Fruit fly (Drosophila melanogaster) whole organism, embryonic: ENCODE measurements around the gene CG14352.
A peak's percentile ranks its signal among the peaks of the same experiment; 100 is the strongest.

Experiments
- Adf1 ChIP-seq: fragments of 200-800 bp; sonication (Bioruptor generic); IDR thresholded peaks from 2 replicates; pipeline ENCODE4 v1.3.6; 2022; ENCODE audit warnings: missing biosample characterization, missing genetic modification characterization
- Bdp1 ChIP-seq: fragments of 200-800 bp; sonication (Bioruptor generic); optimal IDR thresholded peaks from 3 replicates; lab custom pipeline; 2016; ENCODE audit warnings: missing biosample characterization, missing genetic modification characterization
- CG10543 ChIP-seq: fragments of 200-800 bp; sonication (Bioruptor generic); optimal IDR thresholded peaks from 3 replicates; lab custom pipeline; 2017; ENCODE audit warnings: missing biosample characterization, mild to moderate bottlenecking, missing genetic modification characterization, moderate library complexity
- CG11456 ChIP-seq: fragments of 200-800 bp; sonication (Bioruptor generic); IDR thresholded peaks from 3 replicates; pipeline ENCODE4 v1.3.6; 2022; ENCODE audit warnings: missing biosample characterization, missing genetic modification characterization
- CG11696 ChIP-seq: fragments of 200-800 bp; sonication (Bioruptor generic); IDR thresholded peaks from 2 replicates; pipeline ENCODE4 v1.3.6; 2022; ENCODE audit warnings: missing biosample characterization, missing genetic modification characterization
- CG12219 ChIP-seq: fragments of 200-800 bp; sonication (Bioruptor generic); optimal IDR thresholded peaks from 3 replicates; lab custom pipeline; 2018; ENCODE audit warnings: missing biosample characterization, mild to moderate bottlenecking, missing genetic modification characterization
- CG13296 ChIP-seq: fragments of 200-800 bp; sonication (Bioruptor generic); optimal IDR thresholded peaks from 3 replicates; lab custom pipeline; 2018; ENCODE audit warnings: missing biosample characterization, mild to moderate bottlenecking, missing genetic modification characterization
- CG13624 ChIP-seq: fragments of 200-800 bp; sonication (Bioruptor generic); optimal IDR thresholded peaks from 2 replicates; lab custom pipeline; 2016; ENCODE audit warnings: missing biosample characterization, missing genetic modification characterization
- CG14965 ChIP-seq: fragments of 200-800 bp; sonication (Bioruptor generic); optimal IDR thresholded peaks from 2 replicates; lab custom pipeline; 2016; ENCODE audit warnings: missing biosample characterization, missing genetic modification characterization, borderline replicate concordance
- CG17385 ChIP-seq: fragments of 200-800 bp; sonication (Bioruptor generic); optimal IDR thresholded peaks from 3 replicates; lab custom pipeline; 2018; ENCODE audit warnings: missing biosample characterization, mild to moderate bottlenecking, missing genetic modification characterization
- CG17829 ChIP-seq: fragments of 200-800 bp; optimal IDR thresholded peaks from 2 replicates; lab custom pipeline; 2019; ENCODE audit warnings: missing biosample characterization, mild to moderate bottlenecking, missing genetic modification characterization, moderate library complexity
- CG18262 ChIP-seq: fragments of 200-800 bp; optimal IDR thresholded peaks from 3 replicates; lab custom pipeline; 2019; ENCODE audit warnings: missing biosample characterization, mild to moderate bottlenecking, missing genetic modification characterization, moderate library complexity
- CG1832 ChIP-seq: fragments of 200-800 bp; sonication (Bioruptor generic); optimal IDR thresholded peaks from 2 replicates; lab custom pipeline; 2017; ENCODE audit warnings: missing biosample characterization, mild to moderate bottlenecking, missing genetic modification characterization, inconsistent platforms
- CG32532 ChIP-seq: fragments of 200-800 bp; sonication (Bioruptor generic); IDR thresholded peaks from 2 replicates; pipeline ENCODE4 v1.3.6; 2022; ENCODE audit warnings: missing biosample characterization, missing genetic modification characterization
- CG32767 ChIP-seq: fragments of 200-800 bp; sonication (Bioruptor generic); IDR thresholded peaks from 2 replicates; pipeline ENCODE4 v1.3.6; 2022; ENCODE audit warnings: missing biosample characterization, missing genetic modification characterization
- CG32772 ChIP-seq: fragments of 200-800 bp; sonication (Bioruptor generic); IDR thresholded peaks from 2 replicates; pipeline ENCODE4 v1.3.6; 2022; ENCODE audit warnings: missing biosample characterization, missing genetic modification characterization
- CG5953 ChIP-seq: fragments of 200-800 bp; sonication (Bioruptor generic); IDR thresholded peaks from 2 replicates; pipeline ENCODE4 v1.3.6; 2022; ENCODE audit warnings: missing biosample characterization, missing genetic modification characterization
- CG7987 ChIP-seq: fragments of 200-800 bp; sonication (Bioruptor generic); optimal IDR thresholded peaks from 2 replicates; lab custom pipeline; 2018; ENCODE audit warnings: missing biosample characterization, mild to moderate bottlenecking, missing genetic modification characterization, moderate library complexity
- CG9609 ChIP-seq: fragments of 200-800 bp; sonication (Bioruptor generic); optimal IDR thresholded peaks from 3 replicates; lab custom pipeline; 2016; ENCODE audit warnings: missing biosample characterization, missing genetic modification characterization
- CG9797 ChIP-seq: fragments of 200-800 bp; sonication (Bioruptor generic); optimal IDR thresholded peaks from 3 replicates; lab custom pipeline; 2018; ENCODE audit warnings: missing biosample characterization, mild to moderate bottlenecking, missing genetic modification characterization
- CHES-1-like ChIP-seq: fragments of 200-800 bp; sonication (Bioruptor generic); optimal IDR thresholded peaks from 2 replicates; lab custom pipeline; 2016; ENCODE audit warnings: missing biosample characterization, missing genetic modification characterization
- Dad ChIP-seq: fragments of 200-800 bp; sonication (Bioruptor generic); optimal IDR thresholded peaks from 3 replicates; lab custom pipeline; 2016; ENCODE audit warnings: missing biosample characterization, missing genetic modification characterization
- Dll ChIP-seq: fragments of 200-800 bp; sonication (Bioruptor generic); IDR thresholded peaks from 4 replicates; pipeline ENCODE4 v1.3.6; 2022; ENCODE audit warnings: missing biosample characterization, missing genetic modification characterization; ENCODE audit not compliant: partially characterized antibody
- E2f2 ChIP-seq: fragments of 200-800 bp; sonication (Bioruptor generic); IDR thresholded peaks from 2 replicates; pipeline ENCODE4 v1.3.6; 2022; ENCODE audit warnings: missing biosample characterization, missing genetic modification characterization
- Kr ChIP-seq: fragments of 200-800 bp; sonication (Bioruptor generic); optimal IDR thresholded peaks from 2 replicates; lab custom pipeline; 2017; ENCODE audit warnings: missing biosample characterization, mild to moderate bottlenecking, missing genetic modification characterization
- MTF-1 ChIP-seq: fragments of 200-800 bp; sonication (Bioruptor generic); optimal IDR thresholded peaks from 2 replicates; lab custom pipeline; 2018; ENCODE audit warnings: missing biosample characterization, mild to moderate bottlenecking, missing genetic modification characterization, borderline replicate concordance
- Meics ChIP-seq: fragments of 200-800 bp; sonication (Bioruptor generic); optimal IDR thresholded peaks from 2 replicates; lab custom pipeline; 2017; ENCODE audit warnings: missing biosample characterization, mild to moderate bottlenecking, missing genetic modification characterization
- Spps ChIP-seq: fragments of 200-800 bp; sonication (Bioruptor generic); optimal IDR thresholded peaks from 2 replicates; lab custom pipeline; 2018; ENCODE audit warnings: missing biosample characterization, mild to moderate bottlenecking, missing genetic modification characterization
- al ChIP-seq: fragments of 200-800 bp; sonication (Bioruptor generic); IDR thresholded peaks from 2 replicates; pipeline ENCODE4 v1.3.6; 2022; ENCODE audit warnings: missing biosample characterization, missing genetic modification characterization
- ase ChIP-seq: fragments of 200-800 bp; sonication (Bioruptor generic); IDR thresholded peaks from 3 replicates; pipeline ENCODE4 v1.3.6; 2022; ENCODE audit warnings: missing biosample characterization, missing genetic modification characterization
- bab2 ChIP-seq: fragments of 200-800 bp; sonication (Bioruptor generic); optimal IDR thresholded peaks from 2 replicates; lab custom pipeline; 2016; ENCODE audit warnings: missing biosample characterization, missing genetic modification characterization
- cg ChIP-seq: fragments of 200-800 bp; sonication (Bioruptor generic); optimal IDR thresholded peaks from 3 replicates; lab custom pipeline; 2019; ENCODE audit warnings: missing biosample characterization, mild to moderate bottlenecking, missing genetic modification characterization, moderate library complexity
- chinmo ChIP-seq: fragments of 200-800 bp; sonication (Bioruptor generic); IDR thresholded peaks from 4 replicates; pipeline ENCODE4 v1.3.6; 2022; ENCODE audit warnings: missing biosample characterization, missing genetic modification characterization; ENCODE audit not compliant: partially characterized antibody
- chn ChIP-seq: fragments of 200-800 bp; sonication (Bioruptor generic); optimal IDR thresholded peaks from 2 replicates; lab custom pipeline; 2016; ENCODE audit warnings: missing biosample characterization, missing genetic modification characterization
- ci ChIP-seq: fragments of 200-800 bp; sonication (Bioruptor generic); IDR thresholded peaks from 3 replicates; pipeline ENCODE4 v1.3.6; 2022; ENCODE audit warnings: missing biosample characterization, missing genetic modification characterization
- crc ChIP-seq: fragments of 200-800 bp; sonication (Bioruptor generic); optimal IDR thresholded peaks from 2 replicates; lab custom pipeline; 2016; ENCODE audit warnings: missing biosample characterization, missing genetic modification characterization
- croc ChIP-seq: fragments of 200-800 bp; sonication (Bioruptor generic); conservative IDR thresholded peaks from 3 replicates; pipeline ENCODE4 v1.3.6; 2022; ENCODE audit warnings: missing biosample characterization, missing genetic modification characterization
- dysf ChIP-seq: fragments of 200-800 bp; sonication (Bioruptor generic); IDR thresholded peaks from 3 replicates; pipeline ENCODE4 v1.3.6; 2022; ENCODE audit warnings: missing biosample characterization, missing genetic modification characterization
- en ChIP-seq: fragments of 200-800 bp; sonication (Bioruptor generic); optimal IDR thresholded peaks from 2 replicates; lab custom pipeline; 2016; ENCODE audit warnings: missing biosample characterization, missing genetic modification characterization
- kah ChIP-seq: fragments of 200-800 bp; sonication (Bioruptor generic); optimal IDR thresholded peaks from 2 replicates; lab custom pipeline; 2018; ENCODE audit warnings: missing biosample characterization, mild to moderate bottlenecking, missing genetic modification characterization
- lab ChIP-seq: fragments of 200-800 bp; sonication (Bioruptor generic); optimal IDR thresholded peaks from 3 replicates; lab custom pipeline; 2017; ENCODE audit warnings: missing biosample characterization, missing genetic modification characterization, mild to moderate bottlenecking, moderate library complexity, missing genetic modification reagents
- nerfin-1 ChIP-seq: fragments of 200-800 bp; sonication (Bioruptor generic); optimal IDR thresholded peaks from 3 replicates; lab custom pipeline; 2019; ENCODE audit warnings: missing biosample characterization, mild to moderate bottlenecking, missing genetic modification characterization, moderate library complexity
- p53 ChIP-seq: fragments of 200-800 bp; sonication (Bioruptor generic); optimal IDR thresholded peaks from 2 replicates; lab custom pipeline; 2016; ENCODE audit warnings: missing biosample characterization, missing genetic modification characterization
- prd ChIP-seq, 3 experiments: fragments of >200 bp in 2 of 3; fragments of 200-800 bp in 1 of 3; sonication (Bioruptor generic) in 1 of 3; optimal IDR thresholded peaks in 2 of 3; IDR thresholded peaks in 1 of 3; 2 replicates in 2 of 3; 3 replicates in 1 of 3; pipeline versions ENCODE4 v1.3.6 to Lab custom; 2017 to 2022; ENCODE audit warnings: missing biosample characterization in 1 of 3, missing genetic modification characterization in 1 of 3
- sc ChIP-seq, 3 experiments: fragments of >200 bp in 2 of 3; fragments of 200-800 bp in 1 of 3; sonication (Bioruptor generic) in 1 of 3; optimal IDR thresholded peaks; 2 replicates in 2 of 3; 3 replicates in 1 of 3; lab custom pipeline; 2017; ENCODE audit warnings: mild to moderate bottlenecking in 1 of 3, missing biosample characterization in 1 of 3, missing genetic modification characterization in 1 of 3, missing genetic modification reagents in 1 of 3
- seq ChIP-seq: fragments of 200-800 bp; sonication (Bioruptor generic); IDR thresholded peaks from 2 replicates; pipeline ENCODE4 v1.3.6; 2022; ENCODE audit warnings: missing biosample characterization, missing genetic modification characterization
- slbo ChIP-seq: fragments of 200-800 bp; sonication (Bioruptor generic); IDR thresholded peaks from 2 replicates; pipeline ENCODE4 v1.3.6; 2022; ENCODE audit warnings: missing biosample characterization, missing genetic modification characterization
- sqz ChIP-seq: fragments of 200-800 bp; sonication (Bioruptor generic); optimal IDR thresholded peaks from 3 replicates; lab custom pipeline; 2018; ENCODE audit warnings: missing biosample characterization, mild to moderate bottlenecking, missing genetic modification characterization
- tin ChIP-seq: fragments of 200-800 bp; sonication (Bioruptor generic); optimal IDR thresholded peaks from 3 replicates; lab custom pipeline; 2016; ENCODE audit warnings: missing biosample characterization, missing genetic modification characterization
- vvl ChIP-seq: fragments of 200-800 bp; sonication (Bioruptor generic); IDR thresholded peaks from 2 replicates; pipeline ENCODE4 v1.3.6; 2022; ENCODE audit warnings: missing biosample characterization, missing genetic modification characterization

CG14352 gene

dm6 chr2L:1654217-1654616 is 43.0 kb downstream of the CG14352 start (continued):
- TF ChIP-seq CG18262 (tag; lab: Kevin White, UChicago) = no peak
- 0 out of 2 replicates have a peak, but pooled peaks have one; percentile 31 for TF ChIP-seq CG32772 (GFP tag; lab: Robert Waterston, UW)
- TF ChIP-seq Dll = 0 out of 4 replicates have a peak, but pooled peaks have one; percentile 9
- peak; percentile 42; the same call in 1 of the 3 replicates for TF ChIP-seq dysf
- TF ChIP-seq ci (GFP tag; lab: Robert Waterston, UW) = peak; percentile 73
- TF ChIP-seq Meics (GFP tag; lab: Kevin White, UChicago) = no peak
- TF ChIP-seq CG17829 (tag; lab: Kevin White, UChicago) = peak; percentile 2
- no peak for TF ChIP-seq CG11456 (GFP tag; lab: Robert Waterston, UW)
- no peak for TF ChIP-seq prd (optimal IDR thresholded peaks at IDR 0.05; lab: Kevin White, UChicago)
- no peak; the same call in 2 of the 3 replicates for TF ChIP-seq prd (GFP tag; IDR thresholded peaks at IDR 0.05; lab: Robert Waterston, UW)
- peak; percentile 3 for TF ChIP-seq CHES-1-like
- no peak for TF ChIP-seq Kr
- peak; percentile 81 for TF ChIP-seq CG17385
- TF ChIP-seq Adf1 (GFP tag; lab: Robert Waterston, UW) = peak; percentile 81
- TF ChIP-seq E2f2 (GFP tag; lab: Robert Waterston, UW) = 0 out of 2 replicates have a peak, but pooled peaks have one; percentile 33
- TF ChIP-seq crc = no peak
- TF ChIP-seq Dad = no peak
- peak; percentile 52 for TF ChIP-seq CG32532 (GFP tag; lab: Robert Waterston, UW)
- TF ChIP-seq nerfin-1 (tag; lab: Kevin White, UChicago) = peak; percentile 27
- peak; percentile 72 for TF ChIP-seq cg (GFP tag; lab: Kevin White, UChicago)
- TF ChIP-seq croc (GFP tag; lab: Robert Waterston, UW) = no peak
- peak; percentile 33 for TF ChIP-seq CG10543 (GFP tag; lab: Kevin White, UChicago)
- TF ChIP-seq Spps (tag; lab: Kevin White, UChicago) = no peak
- peak; percentile 38 for TF ChIP-seq lab (GFP tag; lab: Kevin White, UChicago)
- peak; percentile 1 for TF ChIP-seq p53 (GFP tag; lab: Kevin White, UChicago)
- TF ChIP-seq CG13624 (GFP tag; lab: Kevin White, UChicago) = peak; percentile 46
- TF ChIP-seq CG7987 = peak; percentile 28
- no peak for TF ChIP-seq CG9797 (GFP tag; lab: Kevin White, UChicago)
- no peak for TF ChIP-seq CG9609 (GFP tag; lab: Kevin White, UChicago)
- peak; percentile 100 for TF ChIP-seq chinmo (GFP tag; lab: Robert Waterston, UW)
- TF ChIP-seq bab2 (GFP tag; lab: Kevin White, UChicago) = peak; percentile 8
- TF ChIP-seq CG12219 (GFP tag; lab: Kevin White, UChicago) = peak; percentile 7
- peak; percentile 16; the same call in 1 of the 2 replicates for TF ChIP-seq seq
- no peak for TF ChIP-seq tin (GFP tag; lab: Kevin White, UChicago)
- TF ChIP-seq CG13296 = no peak
- TF ChIP-seq al = no peak
- no peak for TF ChIP-seq ase (GFP tag; lab: Robert Waterston, UW)
- TF ChIP-seq CG14965 (GFP tag; lab: Kevin White, UChicago) = no peak
- TF ChIP-seq Bdp1 (GFP tag; lab: Kevin White, UChicago) = peak; percentile 6
- TF ChIP-seq CG1832 = peak; percentile 88
- TF ChIP-seq CG11696 = no peak
- TF ChIP-seq kah (GFP tag; lab: Kevin White, UChicago) = no peak
- TF ChIP-seq chn (GFP tag; lab: Kevin White, UChicago) = no peak
- TF ChIP-seq vvl (GFP tag; lab: Robert Waterston, UW) = peak; percentile 90
- peak; percentile 26; the same call in 1 of the 2 replicates for TF ChIP-seq slbo (GFP tag; lab: Robert Waterston, UW)
- TF ChIP-seq MTF-1 (GFP tag; lab: Kevin White, UChicago) = peak; percentile 28
- peak; percentile 82 for TF ChIP-seq CG32767 (GFP tag; lab: Robert Waterston, UW)
- no peak for TF ChIP-seq en
- TF ChIP-seq sqz (GFP tag; lab: Kevin White, UChicago) = peak; percentile 97
- TF ChIP-seq sc (optimal IDR thresholded peaks at IDR 0.05; lab: Kevin White, UChicago) = no peak
- no peak for TF ChIP-seq sc (GFP tag; optimal IDR thresholded peaks at IDR 0.05; lab: Kevin White, UChicago)
- peak; percentile 24; the same call in 1 of the 2 replicates for TF ChIP-seq CG5953 (GFP tag; lab: Robert Waterston, UW)
